Fruit fly (Drosophila melanogaster) whole organism, embryonic: ENCODE measurements around the gene CG8042.

Experiments used
- CG8478 ChIP-seq: fragments of >200 bp; optimal IDR thresholded peaks from 2 replicates; lab custom pipeline; 2018
- CHES-1-like ChIP-seq: fragments of 200-800 bp; sonication (Bioruptor generic); optimal IDR thresholded peaks from 2 replicates; lab custom pipeline; 2016; ENCODE audit warnings: missing biosample characterization, missing genetic modification characterization
- Dll ChIP-seq: fragments of 200-800 bp; sonication (Bioruptor generic); IDR thresholded peaks from 4 replicates; pipeline ENCODE4 v1.3.6; 2022; ENCODE audit warnings: missing biosample characterization, missing genetic modification characterization; ENCODE audit not compliant: partially characterized antibody
- Drgx ChIP-seq: fragments of 200-800 bp; sonication (Bioruptor generic); IDR thresholded peaks from 2 replicates; pipeline ENCODE4 v1.3.6; 2022; ENCODE audit warnings: missing biosample characterization, missing genetic modification characterization
- Gug ChIP-seq: fragments of 200-800 bp; sonication (Bioruptor generic); IDR thresholded peaks from 4 replicates; pipeline ENCODE4 v1.3.6; 2022; ENCODE audit warnings: missing biosample characterization, missing genetic modification characterization
- gem ChIP-seq: fragments of 200-800 bp; sonication (Bioruptor generic); optimal IDR thresholded peaks from 2 replicates; lab custom pipeline; 2019; ENCODE audit warnings: missing biosample characterization, mild to moderate bottlenecking, missing genetic modification characterization, moderate library complexity
- ranshi ChIP-seq: fragments of 200-800 bp; sonication (Bioruptor generic); IDR thresholded peaks from 2 replicates; pipeline ENCODE4 v1.3.6; 2022; ENCODE audit warnings: missing biosample characterization, missing genetic modification characterization

dm6 chr3L:7990256-7990655, 15.5 kb upstream of the CG8042 start:
- TF ChIP-seq CHES-1-like (GFP tag; lab: Kevin White, UChicago) (no peak), ranshi (GFP tag; lab: Robert Waterston, UW) (no peak), Gug (GFP tag; lab: Robert Waterston, UW) (no peak), gem (tag; lab: Kevin White, UChicago) (no peak), Dll (GFP tag; lab: Robert Waterston, UW) (no peak), CG8478 (lab: Kevin White, UChicago) (no peak), Drgx (GFP tag; lab: Robert Waterston, UW) (peak; percentile 54; the same call in 1 of the 2 replicates)
